Fruit fly (Drosophila melanogaster): ENCODE data around the gene CG9948.

CG9948 gene

dm6 chr3L:6968961-6969814 lies 13.4 kb downstream of the CG9948 start, which contains the start of the genes Mis12 and CG9953 (continued):
- TF ChIP-seq Sox14 (GFP tag; optimal IDR thresholded peaks at IDR 0.05) = peak; percentile 37
- no peak for TF ChIP-seq Met (GFP tag; optimal IDR thresholded peaks at IDR 0.05)
- TF ChIP-seq CG3919 (GFP tag; optimal IDR thresholded peaks at IDR 0.05) = peak; percentile 44
- no peak for TF ChIP-seq CG11294 (GFP tag; IDR thresholded peaks at IDR 0.05)
- TF ChIP-seq fd59A (GFP tag; optimal IDR thresholded peaks at IDR 0.05) = no peak
- TF ChIP-seq fd85E (GFP tag; optimal IDR thresholded peaks at IDR 0.05) = no peak
- TF ChIP-seq CG6854 (GFP tag; optimal IDR thresholded peaks at IDR 0.05) = no peak
- peak; percentile 67 for TF ChIP-seq CG32006 (GFP tag; optimal IDR thresholded peaks at IDR 0.05)
- peak; percentile 24 for TF ChIP-seq Hr39 (GFP tag; optimal IDR thresholded peaks at IDR 0.05)

dm6 chr3L:6971298-6971697 lies 15.5 kb downstream of the CG9948 start:
- TF ChIP-seq CG32006 (GFP tag; optimal IDR thresholded peaks at IDR 0.05) (no peak), CG3919 (GFP tag; optimal IDR thresholded peaks at IDR 0.05) (no peak), CG16779 (tag; optimal IDR thresholded peaks at IDR 0.05) (no peak), Ets21C (GFP tag; optimal IDR thresholded peaks at IDR 0.05) (no peak), achi (GFP tag; optimal IDR thresholded peaks at IDR 0.05) (no peak), Met (GFP tag; optimal IDR thresholded peaks at IDR 0.05) (no peak), CG31627 (GFP tag; optimal IDR thresholded peaks at IDR 0.05) (no peak), CG8632 (GFP tag; optimal IDR thresholded peaks at IDR 0.05) (no peak), Hr39 (GFP tag; optimal IDR thresholded peaks at IDR 0.05) (no peak), Hr4 (GFP tag; optimal IDR thresholded peaks at IDR 0.05) (no peak), Eip78C (GFP tag) (no peak), OdsH (GFP tag; optimal IDR thresholded peaks at IDR 0.05) (no peak), Eip93F (GFP tag; optimal IDR thresholded peaks at IDR 0.05) (no peak), CG8319 (GFP tag; optimal IDR thresholded peaks at IDR 0.05) (no peak), eg (GFP tag; IDR thresholded peaks at IDR 0.05) (no peak), Lpt (GFP tag; optimal IDR thresholded peaks at IDR 0.05) (no peak), vri (GFP tag; optimal IDR thresholded peaks at IDR 0.05) (no peak), lz (GFP tag; optimal IDR thresholded peaks at IDR 0.05) (no peak)

- TF ChIP-seq CG6792 (GFP tag; optimal IDR thresholded peaks at IDR 0.05) = no peak
- peak; percentile 75 for TF ChIP-seq CG6808 (GFP tag; optimal IDR thresholded peaks at IDR 0.05)
- no peak for TF ChIP-seq Eip93F (GFP tag; optimal IDR thresholded peaks at IDR 0.05)
- no peak for TF ChIP-seq Blimp-1 (GFP tag; optimal IDR thresholded peaks at IDR 0.05)
- no peak for TF ChIP-seq fd59A (GFP tag; optimal IDR thresholded peaks at IDR 0.05)
- TF ChIP-seq CG10631 (GFP tag; optimal IDR thresholded peaks at IDR 0.05) = no peak
- TF ChIP-seq Gug (GFP tag; IDR thresholded peaks at IDR 0.05) = no peak
- no peak for TF ChIP-seq topi (GFP tag; optimal IDR thresholded peaks at IDR 0.05)
These were observed 16.6 kb downstream of the CG9948 start, which contains the start of gene CG10063 for dm6 chr3L:6972367-6972766. TSS of gene CG10063 (minus strand) at chr3L:6972467.

- TF ChIP-seq svp (GFP tag) (peak; percentile 18), Eip78C (GFP tag) (peak; percentile 1), CG6163 (GFP tag; IDR thresholded peaks at IDR 0.05) (no peak), vri (GFP tag; optimal IDR thresholded peaks at IDR 0.05) (peak; percentile 3), CG8632 (GFP tag; optimal IDR thresholded peaks at IDR 0.05) (no peak)
These were observed 20.1 kb downstream of the CG9948 start for dm6 chr3L:6975875-6976274.

- TF ChIP-seq Hr38 (GFP tag; optimal IDR thresholded peaks at IDR 0.05) (no peak), pdm3 (GFP tag; optimal IDR thresholded peaks at IDR 0.05) (no peak), CG6808 (GFP tag; optimal IDR thresholded peaks at IDR 0.05) (no peak), spab (GFP tag; optimal IDR thresholded peaks at IDR 0.05) (no peak), lz (GFP tag; optimal IDR thresholded peaks at IDR 0.05) (no peak), Eip78C (GFP tag) (peak; percentile 44), Blimp-1 (GFP tag; optimal IDR thresholded peaks at IDR 0.05) (no peak), CG32006 (GFP tag; optimal IDR thresholded peaks at IDR 0.05) (no peak), achi (GFP tag; optimal IDR thresholded peaks at IDR 0.05) (no peak), OdsH (GFP tag; optimal IDR thresholded peaks at IDR 0.05) (no peak), CG11762 (GFP tag; optimal IDR thresholded peaks at IDR 0.05; ENCODE audit: insufficient read depth) (no peak), vri (GFP tag; optimal IDR thresholded peaks at IDR 0.05) (peak; percentile 17), fkh (GFP tag; optimal IDR thresholded peaks at IDR 0.05) (peak; percentile 48), CG4318 (GFP tag; optimal IDR thresholded peaks at IDR 0.05) (no peak), svp (GFP tag) (peak; percentile 84), CG8632 (GFP tag; optimal IDR thresholded peaks at IDR 0.05) (no peak), CG6854 (GFP tag; optimal IDR thresholded peaks at IDR 0.05) (no peak), CG8119 (GFP tag; IDR thresholded peaks at IDR 0.05) (no peak), Sox102F (GFP tag; optimal IDR thresholded peaks at IDR 0.05) (no peak), Gug (GFP tag; IDR thresholded peaks at IDR 0.05) (no peak), CG31627 (GFP tag; optimal IDR thresholded peaks at IDR 0.05) (no peak)
These were observed 20.9 kb downstream of the CG9948 start for dm6 chr3L:6976601-6977140.

Measured in whole organism, prepupa.